Fruit fly (Drosophila melanogaster) whole organism, pupa: ENCODE data around the gene SmB.

Experiments
- CG12605 ChIP-seq: fragments of 200-800 bp; sonication (Bioruptor generic); IDR thresholded peaks from 2 replicates; pipeline ENCODE4 v1.3.6; 2022; ENCODE audit warnings: missing biosample characterization, missing genetic modification characterization
- CG15710 ChIP-seq: fragments of 200-800 bp; sonication (Bioruptor generic); optimal IDR thresholded peaks from 2 replicates; lab custom pipeline; 2018; ENCODE audit warnings: missing biosample characterization, mild to moderate bottlenecking, missing genetic modification characterization, moderate library complexity
- CG17806 ChIP-seq: fragments of 200-800 bp; sonication (Bioruptor generic); optimal IDR thresholded peaks from 2 replicates; lab custom pipeline; 2018; ENCODE audit warnings: missing biosample characterization, mild to moderate bottlenecking, missing genetic modification characterization, moderate library complexity
- CG34367 ChIP-seq: fragments of 200-800 bp; sonication (Bioruptor generic); optimal IDR thresholded peaks from 2 replicates; lab custom pipeline; 2018; ENCODE audit warnings: missing biosample characterization, mild to moderate bottlenecking, missing genetic modification characterization
- CG8159 ChIP-seq: fragments of 200-800 bp; sonication (Bioruptor generic); optimal IDR thresholded peaks from 3 replicates; lab custom pipeline; 2018; ENCODE audit warnings: missing biosample characterization, mild to moderate bottlenecking, missing genetic modification characterization, moderate library complexity
- CG9948 ChIP-seq: fragments of 200-800 bp; sonication (Bioruptor generic); optimal IDR thresholded peaks from 2 replicates; lab custom pipeline; 2018; ENCODE audit warnings: missing biosample characterization, mild to moderate bottlenecking, missing genetic modification characterization, moderate library complexity
- EcR ChIP-seq: fragments of 200-800 bp; sonication (Bioruptor generic); optimal IDR thresholded peaks from 3 replicates; lab custom pipeline; 2019; ENCODE audit warnings: missing biosample characterization, missing genetic modification characterization, mild to moderate bottlenecking, moderate library complexity, missing genetic modification reagents
- Ets98B ChIP-seq: fragments of 200-800 bp; sonication (Bioruptor generic); IDR thresholded peaks from 2 replicates; pipeline ENCODE4 v1.3.6; 2022; ENCODE audit warnings: missing biosample characterization, missing genetic modification characterization
- Snoo ChIP-seq: fragments of 200-800 bp; sonication (Bioruptor generic); optimal IDR thresholded peaks from 3 replicates; lab custom pipeline; 2017; ENCODE audit warnings: missing biosample characterization, mild to moderate bottlenecking, missing genetic modification characterization, inconsistent platforms
- fd96Ca ChIP-seq: fragments of 200-800 bp; sonication (Bioruptor generic); IDR thresholded peaks from 3 replicates; pipeline ENCODE4 v1.3.6; 2022; ENCODE audit warnings: missing biosample characterization, missing genetic modification characterization
- rn ChIP-seq: fragments of 200-800 bp; sonication (Bioruptor generic); IDR thresholded peaks from 2 replicates; pipeline ENCODE4 v1.3.6; 2022; ENCODE audit warnings: missing biosample characterization, missing genetic modification characterization

- TF ChIP-seq Snoo (no peak), CG12605 (GFP tag; lab: Robert Waterston, UW) (no peak), Ets98B (GFP tag; lab: Robert Waterston, UW) (no peak), EcR (GFP tag; lab: Kevin White, UChicago) (no peak), CG17806 (no peak), CG9948 (tag; lab: Kevin White, UChicago) (no peak), rn (GFP tag; lab: Robert Waterston, UW) (no peak), CG34367 (tag; lab: Kevin White, UChicago) (no peak), fd96Ca (GFP tag; lab: Robert Waterston, UW) (no peak), CG8159 (tag; lab: Kevin White, UChicago) (no peak), CG15710 (tag; lab: Kevin White, UChicago) (no peak)
These were observed 48.4 kb upstream of the SmB start for dm6 chr2L:10474815-10475214.
